Fruit fly (Drosophila melanogaster) whole organism, wandering third instar larva: ENCODE data around the gene Acp65Aa.
"Not testable (repeated sequence)": the region's sequence is repeated elsewhere in the genome, so short reads cannot be mapped to it uniquely, and the experiment has no call there.

Experiments
- Abd-B ChIP-seq: fragments of >200 bp; optimal IDR thresholded peaks from 2 replicates; lab custom pipeline; 2017; ENCODE audit warnings: missing biosample characterization, missing genetic modification characterization
- CG32264 ChIP-seq: fragments of 200-800 bp; sonication (Bioruptor generic); optimal IDR thresholded peaks from 2 replicates; lab custom pipeline; 2016; ENCODE audit warnings: missing biosample characterization, missing genetic modification characterization
- CG9705 ChIP-seq: fragments of 200-800 bp; sonication (Bioruptor generic); optimal IDR thresholded peaks from 2 replicates; lab custom pipeline; 2018; ENCODE audit warnings: missing biosample characterization, mild to moderate bottlenecking, missing genetic modification characterization
- CrebA ChIP-seq: fragments of 200-800 bp; sonication (Bioruptor generic); optimal IDR thresholded peaks from 2 replicates; lab custom pipeline; 2016; ENCODE audit warnings: missing biosample characterization, mild to moderate bottlenecking, missing genetic modification characterization, borderline replicate concordance
- Dfd ChIP-seq: fragments of >200 bp; optimal IDR thresholded peaks from 2 replicates; lab custom pipeline; 2017; ENCODE audit warnings: missing biosample characterization, missing genetic modification characterization
- GATAd ChIP-seq: sonication (Bioruptor generic); optimal IDR thresholded peaks from 2 replicates; lab custom pipeline; 2016; ENCODE audit warnings: missing biosample characterization, missing genetic modification characterization
- Hr78 ChIP-seq: fragments of >200 bp; optimal IDR thresholded peaks from 2 replicates; lab custom pipeline; 2017; ENCODE audit warnings: missing biosample characterization, missing genetic modification characterization
- Hr83 ChIP-seq: fragments of 200-300 bp; sonication (Bioruptor generic); optimal IDR thresholded peaks from 2 replicates; lab custom pipeline; 2016; ENCODE audit warnings: missing biosample characterization, mild to moderate bottlenecking, missing genetic modification characterization, moderate library complexity; ENCODE audit not compliant: poor library complexity, severe bottlenecking
- Jra ChIP-seq: sonication (Bioruptor generic); optimal IDR thresholded peaks from 2 replicates; lab custom pipeline; 2016; ENCODE audit warnings: missing biosample characterization, missing genetic modification characterization
- Mio ChIP-seq: sonication (Bioruptor generic); optimal IDR thresholded peaks from 2 replicates; lab custom pipeline; 2016; ENCODE audit warnings: missing biosample characterization, missing genetic modification characterization
- Myc ChIP-seq: fragments of >200 bp; optimal IDR thresholded peaks from 2 replicates; lab custom pipeline; 2017
- N ChIP-seq: fragments of >200 bp; optimal IDR thresholded peaks from 2 replicates; lab custom pipeline; 2018; ENCODE audit warnings: missing biosample characterization, missing external identifiers, missing genetic modification characterization
- OdsH ChIP-seq: fragments of 200-800 bp; sonication (Bioruptor generic); optimal IDR thresholded peaks from 2 replicates; lab custom pipeline; 2016; ENCODE audit warnings: missing biosample characterization, mild to moderate bottlenecking, missing genetic modification characterization
- Rel ChIP-seq, 2 experiments: fragments of 200-800 bp; sonication (Bioruptor generic) in 1 of 2; optimal IDR thresholded peaks; 2 replicates in 1 of 2; 3 replicates in 1 of 2; lab custom pipeline; 2016 to 2019; ENCODE audit warnings: mild to moderate bottlenecking in 2 of 2, missing biosample characterization in 2 of 2, missing genetic modification characterization in 2 of 2, moderate library complexity in 1 of 2
- Sp1 ChIP-seq: fragments of 200-800 bp; sonication (Bioruptor generic); optimal IDR thresholded peaks from 3 replicates; lab custom pipeline; 2019; ENCODE audit warnings: missing biosample characterization, mild to moderate bottlenecking, missing genetic modification characterization, moderate library complexity
- br ChIP-seq: fragments of 200-800 bp; sonication (Bioruptor generic); optimal IDR thresholded peaks from 2 replicates; lab custom pipeline; 2016; ENCODE audit warnings: missing biosample characterization, missing genetic modification characterization
- brk ChIP-seq: fragments of 200-800 bp; sonication (Bioruptor generic); optimal IDR thresholded peaks from 2 replicates; lab custom pipeline; 2016; ENCODE audit warnings: missing biosample characterization, mild to moderate bottlenecking, missing genetic modification characterization
- dl ChIP-seq, 2 experiments: fragments of 175-275, 200-275 bp in 1 of 2; fragments of 200-275 bp in 1 of 2; sonication (Bioruptor generic); optimal IDR thresholded peaks; lab custom pipeline; 2018; ENCODE audit warnings: mild to moderate bottlenecking in 2 of 2, missing biosample characterization in 2 of 2, missing genetic modification characterization in 2 of 2, moderate library complexity in 2 of 2; ENCODE audit not compliant: partially characterized antibody in 2 of 2, insufficient read depth in 1 of 2
- dmrt93B ChIP-seq: fragments of 200-800 bp; sonication (Bioruptor generic); optimal IDR thresholded peaks from 2 replicates; lab custom pipeline; 2018; ENCODE audit warnings: missing biosample characterization, mild to moderate bottlenecking, missing genetic modification characterization
- dsf ChIP-seq: sonication (Bioruptor generic); optimal IDR thresholded peaks from 2 replicates; lab custom pipeline; 2016; ENCODE audit warnings: missing biosample characterization, missing genetic modification characterization, borderline replicate concordance
- foxo ChIP-seq, 2 experiments: fragments of 200-800 bp; sonication (Bioruptor generic); optimal IDR thresholded peaks; 2 replicates in 1 of 2; 3 replicates in 1 of 2; lab custom pipeline; 2016 to 2017; ENCODE audit warnings: missing biosample characterization in 2 of 2, missing genetic modification characterization in 2 of 2
- fru ChIP-seq: fragments of 200-800 bp; sonication (Bioruptor generic); optimal IDR thresholded peaks from 3 replicates; lab custom pipeline; 2016; ENCODE audit warnings: missing biosample characterization, mild to moderate bottlenecking, missing genetic modification characterization
- jim ChIP-seq: fragments of 175-275, 200-325 bp; sonication (Bioruptor generic); optimal IDR thresholded peaks from 2 replicates; lab custom pipeline; 2016; ENCODE audit warnings: missing biosample characterization, mild to moderate bottlenecking, missing genetic modification characterization
- pan ChIP-seq: fragments of >200 bp; optimal IDR thresholded peaks from 2 replicates; lab custom pipeline; 2017
- psq ChIP-seq: fragments of 200-800 bp; sonication (Bioruptor generic); optimal IDR thresholded peaks from 3 replicates; lab custom pipeline; 2017; ENCODE audit warnings: missing biosample characterization, mild to moderate bottlenecking, missing genetic modification characterization, moderate library complexity
- rgr ChIP-seq: fragments of 200-800 bp; sonication (Bioruptor generic); optimal IDR thresholded peaks from 3 replicates; lab custom pipeline; 2016; ENCODE audit warnings: missing biosample characterization, mild to moderate bottlenecking, missing genetic modification characterization
- sage ChIP-seq: fragments of 200-800 bp; sonication (Bioruptor generic); optimal IDR thresholded peaks from 2 replicates; lab custom pipeline; 2016; ENCODE audit warnings: missing biosample characterization, mild to moderate bottlenecking, missing genetic modification characterization
- sv ChIP-seq: fragments of 200-800 bp; sonication (Bioruptor generic); optimal IDR thresholded peaks from 3 replicates; lab custom pipeline; 2016; ENCODE audit warnings: missing biosample characterization, missing genetic modification characterization
- tai ChIP-seq: sonication (Bioruptor generic); optimal IDR thresholded peaks from 2 replicates; lab custom pipeline; 2016; ENCODE audit warnings: missing biosample characterization, missing genetic modification characterization
- usp ChIP-seq: fragments of >200 bp; optimal IDR thresholded peaks from 2 replicates; lab custom pipeline; 2017; ENCODE audit warnings: missing biosample characterization, missing genetic modification characterization
- woc ChIP-seq: sonication (Bioruptor generic); optimal IDR thresholded peaks from 2 replicates; lab custom pipeline; 2016; ENCODE audit warnings: missing biosample characterization, mild to moderate bottlenecking, missing genetic modification characterization

Acp65Aa gene

dm6 chr3L:6157327-6158032, 4.9 kb upstream of the Acp65Aa start, which contains the start of gene CG13297:
Gene CG13297, minus strand, starts transcription at chr3L:6157377.
- TF ChIP-seq psq (GFP tag; lab: Kevin White, UChicago) (no peak), Jra (no peak), N (no peak), brk (GFP tag; lab: Kevin White, UChicago) (no peak), OdsH (GFP tag; lab: Kevin White, UChicago) (no peak), foxo (GFP tag; optimal IDR thresholded peaks at IDR 0.05; lab: Kevin White, UChicago) (no peak), usp (GFP tag; lab: Kevin White, UChicago) (no peak), dmrt93B (no peak), fru (no peak), Dfd (GFP tag; lab: Kevin White, UChicago) (no peak), GATAd (no peak), dl (GFP tag; optimal IDR thresholded peaks at IDR 0.05; lab: Kevin White, UChicago; ENCODE audit: insufficient read depth in 1 of 2, partially characterized antibody in 2 of 2) (no peak), br (GFP tag; lab: Kevin White, UChicago) (no peak), Myc (lab: Kevin White, UChicago) (no peak)

- TF ChIP-seq Abd-B (GFP tag; lab: Kevin White, UChicago), result no peak
- no peak for TF ChIP-seq Hr78 (GFP tag; lab: Kevin White, UChicago)
- peak; percentile 44 for TF ChIP-seq CrebA
- TF ChIP-seq sage (GFP tag; lab: Kevin White, UChicago), result no peak
- TF ChIP-seq foxo (GFP tag; optimal IDR thresholded peaks at IDR 0.05; lab: Kevin White, UChicago), result no peak
- TF ChIP-seq dsf (GFP tag; lab: Kevin White, UChicago), result no peak
- no peak for TF ChIP-seq jim (GFP tag; lab: Kevin White, UChicago)
- TF ChIP-seq Sp1 (GFP tag; lab: Kevin White, UChicago), result peak; percentile 41
- TF ChIP-seq psq (GFP tag; lab: Kevin White, UChicago), result no peak
- no peak for TF ChIP-seq CG32264
- no peak for TF ChIP-seq Dfd (GFP tag; lab: Kevin White, UChicago)
- no peak for TF ChIP-seq Hr83 (GFP tag; lab: Kevin White, UChicago)
- TF ChIP-seq sv, result no peak
- TF ChIP-seq tai, result no peak
- no peak for TF ChIP-seq Mio
- TF ChIP-seq pan (lab: Kevin White, UChicago), result no peak
- TF ChIP-seq Jra, result no peak
- no peak for TF ChIP-seq N
- TF ChIP-seq fru, result no peak
- no peak for TF ChIP-seq CG9705 (GFP tag; lab: Kevin White, UChicago)
- no peak for TF ChIP-seq rgr (GFP tag; lab: Kevin White, UChicago)
- peak; percentile 72 for TF ChIP-seq Rel (GFP tag; optimal IDR thresholded peaks at IDR 0.05; lab: Kevin White, UChicago)
- no peak for TF ChIP-seq Rel (tag; optimal IDR thresholded peaks at IDR 0.05; lab: Kevin White, UChicago)
Observed at dm6 chr3L:6154951-6155394, 2.4 kb upstream of the Acp65Aa start.

- not testable (repeated sequence) for TF ChIP-seq jim, br, woc (GFP tag; lab: Kevin White, UChicago)
Observed at dm6 chr3L:6150757-6151354, 1.7 kb downstream of the Acp65Aa start, which contains the start of the genes Cpr65Ax2 and Lcp65Aa. Gene Cpr65Ax2, minus strand, starts transcription at chr3L:6150857. Gene Lcp65Aa, plus strand, starts transcription at chr3L:6151304.

- TF ChIP-seq Rel (GFP tag; optimal IDR thresholded peaks at IDR 0.05; lab: Kevin White, UChicago); Rel (tag; optimal IDR thresholded peaks at IDR 0.05; lab: Kevin White, UChicago); rgr (GFP tag; lab: Kevin White, UChicago); foxo (GFP tag; optimal IDR thresholded peaks at IDR 0.05; lab: Kevin White, UChicago): not testable (repeated sequence)
Observed at dm6 chr3L:6149248-6149647, 3.3 kb downstream of the Acp65Aa start, which contains the start of gene Lcp65Ab1. Gene Lcp65Ab1, plus strand, starts transcription at chr3L:6149548.
